Worm (Caenorhabditis elegans): ENCODE results near the gene tofu-1.

The tofu-1 gene

DNA sequence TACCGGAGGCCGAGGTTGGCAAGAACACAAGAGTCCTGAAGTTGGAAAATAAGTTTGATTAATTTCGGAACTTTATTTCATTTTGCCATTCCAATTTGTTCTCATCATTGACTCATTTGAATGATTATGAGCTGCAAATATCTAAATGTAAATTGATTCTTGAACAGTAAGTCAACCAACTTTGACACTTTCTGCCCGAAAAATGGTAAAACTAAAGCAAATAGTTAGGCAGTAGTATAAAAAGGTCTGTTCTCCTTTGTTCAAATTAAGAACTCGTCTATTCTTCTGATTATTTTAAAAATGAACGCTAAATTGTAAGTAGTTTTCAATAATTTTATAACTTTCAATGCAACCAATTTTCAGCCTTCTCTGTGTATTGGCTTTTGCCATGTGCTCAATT is 37.9 kb upstream of the tofu-1 start, which contains the start of gene fipr-12:
fipr-12 (plus strand) TSS at position 301 of the 400 bp plus-strand sequence.
- TF ChIP-seq hlh-17 (GFP tag; optimal IDR thresholded peaks at IDR 0.05; ENCODE audit: borderline replicate concordance) (no peak), unc-62 (GFP tag; optimal IDR thresholded peaks at IDR 0.05) (no peak), snu-23 (GFP tag; optimal IDR thresholded peaks at IDR 0.05) (no peak), nhr-76 (tag; optimal IDR thresholded peaks at IDR 0.05) (no peak), blmp-1 (tag; optimal IDR thresholded peaks at IDR 0.05) (no peak), ztf-4 (tag; optimal IDR thresholded peaks at IDR 0.05) (no peak), fkh-8 (tag; optimal IDR thresholded peaks at IDR 0.05) (no peak), nhr-28 (tag; optimal IDR thresholded peaks at IDR 0.05) (no peak), fos-1 (tag; optimal IDR thresholded peaks at IDR 0.05) (no peak)

DNA sequence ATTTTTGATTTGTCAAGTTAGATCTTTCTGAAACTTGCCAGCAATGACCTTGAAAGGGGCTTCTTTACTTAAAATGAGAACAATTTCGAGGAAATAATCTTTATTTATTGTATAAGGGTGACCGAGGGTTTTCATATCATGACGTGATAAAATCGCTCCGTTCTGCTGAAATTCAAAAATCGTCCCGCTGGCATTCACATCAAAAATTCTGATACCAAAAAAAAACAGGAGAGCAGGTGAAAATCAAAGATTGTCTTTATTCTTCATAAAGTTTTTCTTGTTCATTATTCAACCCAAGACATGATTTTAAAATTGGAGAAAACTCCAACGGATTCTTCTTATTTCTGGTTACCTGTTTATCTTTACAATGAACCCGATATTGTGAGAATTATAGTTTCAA is 36.9 kb upstream of the tofu-1 start, which contains the start of gene sre-28:
sre-28 (plus strand) TSS at position 301 of the 400 bp plus-strand sequence.
- no peak for TF ChIP-seq nhr-85 (tag)
- no peak for TF ChIP-seq ceh-90 (tag; optimal IDR thresholded peaks at IDR 0.05)
- TF ChIP-seq hlh-17 (GFP tag; optimal IDR thresholded peaks at IDR 0.05; ENCODE audit: borderline replicate concordance): no peak
- TF ChIP-seq swsn-7 (tag; optimal IDR thresholded peaks at IDR 0.05): no peak
- TF ChIP-seq lin-35 (GFP tag; optimal IDR thresholded peaks at IDR 0.05): no peak
- TF ChIP-seq ces-1 (GFP tag; optimal IDR thresholded peaks at IDR 0.05): no peak
- no peak for TF ChIP-seq lin-15B (tag; optimal IDR thresholded peaks at IDR 0.05)
- no peak for TF ChIP-seq mdl-1 (tag; optimal IDR thresholded peaks at IDR 0.05)
- no peak for TF ChIP-seq ceh-82 (tag; optimal IDR thresholded peaks at IDR 0.05)
- no peak for TF ChIP-seq elt-3 (tag; optimal IDR thresholded peaks at IDR 0.05)
- TF ChIP-seq egl-13 (tag; optimal IDR thresholded peaks at IDR 0.05): no peak
- no peak for TF ChIP-seq unc-130 (tag; optimal IDR thresholded peaks at IDR 0.05)
- no peak for TF ChIP-seq ceh-63 (GFP tag; optimal IDR thresholded peaks at IDR 0.05)
- TF ChIP-seq nhr-12 (tag; optimal IDR thresholded peaks at IDR 0.05): no peak
- TF ChIP-seq nhr-76 (tag; optimal IDR thresholded peaks at IDR 0.05): no peak
- TF ChIP-seq ceh-88 (GFP tag; IDR thresholded peaks at IDR 0.05): no peak
- TF ChIP-seq pqm-1 (tag; optimal IDR thresholded peaks at IDR 0.05): no peak

DNA sequence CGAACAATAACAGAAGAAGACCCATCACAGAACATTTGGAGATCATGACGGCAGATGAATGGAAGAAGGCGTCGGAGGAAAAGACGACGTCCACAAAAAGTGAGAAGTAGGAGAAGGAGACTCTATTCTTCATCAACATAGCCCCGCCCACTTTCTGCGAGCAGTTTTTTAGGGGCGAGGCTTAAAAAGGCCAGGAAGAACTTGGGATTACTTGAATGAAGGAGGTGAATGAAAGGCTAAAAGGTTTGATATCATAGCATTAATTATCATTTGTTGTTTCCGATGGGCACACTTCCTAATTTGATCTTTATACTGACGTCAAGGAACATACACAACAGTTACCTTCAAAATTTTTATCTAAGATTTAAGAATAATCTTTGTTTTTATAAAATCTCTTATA is 32.1 kb upstream of the tofu-1 start, which contains the start of gene nlp-58:
nlp-58 (minus strand) TSS at position 101 of the 400 bp plus-strand sequence.
- no peak for TF ChIP-seq jun-1 (tag; optimal IDR thresholded peaks at IDR 0.05)
- no peak for TF ChIP-seq C16A3.4 (tag; optimal IDR thresholded peaks at IDR 0.05)
- TF ChIP-seq C34B4.2 (tag; optimal IDR thresholded peaks at IDR 0.05): no peak
- no peak for TF ChIP-seq unc-30 (tag; optimal IDR thresholded peaks at IDR 0.05)
- no peak for TF ChIP-seq nhr-12 (tag; optimal IDR thresholded peaks at IDR 0.05)
- TF ChIP-seq nhr-76 (tag; optimal IDR thresholded peaks at IDR 0.05): no peak
- TF ChIP-seq blmp-1 (tag; optimal IDR thresholded peaks at IDR 0.05): no peak
- TF ChIP-seq egl-27 (tag; optimal IDR thresholded peaks at IDR 0.05): no peak
- no peak for TF ChIP-seq C04F5.9 (tag; optimal IDR thresholded peaks at IDR 0.05)
- TF ChIP-seq nhr-47 (tag; optimal IDR thresholded peaks at IDR 0.05): no peak
- TF ChIP-seq alr-1 (tag; optimal IDR thresholded peaks at IDR 0.05; ENCODE audit: borderline replicate concordance): no peak

DNA sequence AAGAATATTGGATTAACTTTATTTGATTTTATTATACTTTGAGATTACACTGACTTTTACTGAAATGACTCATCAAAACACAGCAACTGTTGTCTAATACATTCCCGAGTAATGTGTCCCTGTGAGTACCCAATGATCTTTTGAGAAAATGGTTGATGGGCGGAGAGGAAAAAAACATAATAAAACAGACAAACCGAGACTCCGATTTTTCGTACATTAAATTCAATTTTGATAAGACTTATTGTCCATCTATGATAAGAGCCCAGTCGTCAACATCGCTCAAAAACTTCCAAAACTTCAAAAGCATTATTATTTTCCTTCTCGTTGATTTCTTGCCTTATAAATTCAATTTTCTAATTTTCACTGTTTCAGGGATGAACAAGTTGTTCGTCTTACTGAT is 30.1 kb upstream of the tofu-1 start, which contains the start of gene ttr-46:
ttr-46 (plus strand) TSS at position 373 of the 400 bp plus-strand sequence.
- TF ChIP-seq ceh-8 (GFP tag; optimal IDR thresholded peaks at IDR 0.05): no peak
- no peak for TF ChIP-seq mef-2 (tag; optimal IDR thresholded peaks at IDR 0.05)
- no peak for TF ChIP-seq ces-1 (GFP tag; optimal IDR thresholded peaks at IDR 0.05)
- no peak for TF ChIP-seq efl-1 (optimal IDR thresholded peaks at IDR 0.05)
- TF ChIP-seq efl-1 (GFP tag; optimal IDR thresholded peaks at IDR 0.05 in 1 of 2): peak in 1 of 2 experiments; percentile 86
- no peak for TF ChIP-seq unc-98 (GFP tag; IDR thresholded peaks at IDR 0.05)
- no peak for TF ChIP-seq zag-1 (tag; optimal IDR thresholded peaks at IDR 0.05)
- no peak for TF ChIP-seq ztf-11 (tag; optimal IDR thresholded peaks at IDR 0.05)
- TF ChIP-seq pax-3 (tag; optimal IDR thresholded peaks at IDR 0.05): no peak
- TF ChIP-seq elt-3 (tag; optimal IDR thresholded peaks at IDR 0.05): no peak
- no peak for TF ChIP-seq ets-5 (GFP tag; IDR thresholded peaks at IDR 0.05)
- peak; percentile 7 for TF ChIP-seq elt-2 (tag; optimal IDR thresholded peaks at IDR 0.05)
- TF ChIP-seq vab-15 (tag; optimal IDR thresholded peaks at IDR 0.05): no peak
- no peak for TF ChIP-seq unc-30 (tag; optimal IDR thresholded peaks at IDR 0.05)

Measured in whole organism, L1 larva.